Fruit fly (Drosophila melanogaster): ENCODE measurements around the gene vnc.

The vnc gene

dm6 chr3L:9972007-9972856, at the start of gene vnc, which contains the start of the genes CG6674 and CG42455 (continued):
- TF ChIP-seq CG7372 (GFP tag; IDR thresholded peaks at IDR 0.05) = no peak
- TF ChIP-seq Jarid2 (GFP tag; optimal IDR thresholded peaks at IDR 0.05) = peak; percentile 20
- TF ChIP-seq CG30020 (tag; optimal IDR thresholded peaks at IDR 0.05) = peak; percentile 40
- TF ChIP-seq mam (GFP tag; optimal IDR thresholded peaks at IDR 0.05) = peak; percentile 34
- peak; percentile 28 for TF ChIP-seq CG4820 (GFP tag; optimal IDR thresholded peaks at IDR 0.05)
- no peak for TF ChIP-seq H15 (GFP tag; IDR thresholded peaks at IDR 0.05)
- peak; percentile 27; the same call in 1 of the 2 replicates for TF ChIP-seq NFAT (GFP tag; IDR thresholded peaks at IDR 0.05)
- TF ChIP-seq knrl (GFP tag; IDR thresholded peaks at IDR 0.05; ENCODE audit: partially characterized antibody) = no peak
- TF ChIP-seq lov (optimal IDR thresholded peaks at IDR 0.05) = no peak
- no peak for TF ChIP-seq lov (GFP tag; IDR thresholded peaks at IDR 0.05)
- TF ChIP-seq CG8388 (GFP tag; optimal IDR thresholded peaks at IDR 0.05) = no peak
- no peak for TF ChIP-seq exex (tag; optimal IDR thresholded peaks at IDR 0.05)
- no peak for TF ChIP-seq tap (tag; optimal IDR thresholded peaks at IDR 0.05)
- no peak for TF ChIP-seq luna (GFP tag; optimal IDR thresholded peaks at IDR 0.05)
- no peak for TF ChIP-seq prd (optimal IDR thresholded peaks at IDR 0.05)
- no peak for TF ChIP-seq prd (GFP tag; IDR thresholded peaks at IDR 0.05)
- TF ChIP-seq CG12299 (tag; optimal IDR thresholded peaks at IDR 0.05) = no peak
- peak; percentile 6 for TF ChIP-seq Sox102F (GFP tag; optimal IDR thresholded peaks at IDR 0.05)
- TF ChIP-seq fd102C (GFP tag; optimal IDR thresholded peaks at IDR 0.05) = no peak
- TF ChIP-seq Usf (GFP tag; optimal IDR thresholded peaks at IDR 0.05) = no peak
- no peak for TF ChIP-seq CG7786 (GFP tag; optimal IDR thresholded peaks at IDR 0.05)
- TF ChIP-seq Nf-YA (GFP tag; IDR thresholded peaks at IDR 0.05) = no peak
- TF ChIP-seq jing (GFP tag; optimal IDR thresholded peaks at IDR 0.05) = no peak
- TF ChIP-seq lilli (GFP tag; optimal IDR thresholded peaks at IDR 0.05) = peak; percentile 55
- TF ChIP-seq slou (GFP tag; optimal IDR thresholded peaks at IDR 0.05) = peak; percentile 14
- no peak for TF ChIP-seq CG11695 (GFP tag; IDR thresholded peaks at IDR 0.05)
- TF ChIP-seq croc (GFP tag; conservative IDR thresholded peaks at IDR 0.05) = no peak
- no peak for TF ChIP-seq zen2 (GFP tag; IDR thresholded peaks at IDR 0.05; ENCODE audit: partially characterized antibody)
- no peak for TF ChIP-seq CG11085 (GFP tag; IDR thresholded peaks at IDR 0.05)
- no peak for TF ChIP-seq gsb-n (tag; optimal IDR thresholded peaks at IDR 0.05)
- TF ChIP-seq CG7357 (GFP tag; IDR thresholded peaks at IDR 0.05) = no peak
- no peak for TF ChIP-seq CG43689 (GFP tag; IDR thresholded peaks at IDR 0.05)
- TF ChIP-seq chif (GFP tag; optimal IDR thresholded peaks at IDR 0.05) = no peak
- peak; percentile 18 for TF ChIP-seq CG12155 (GFP tag; optimal IDR thresholded peaks at IDR 0.05)
- TF ChIP-seq CG13775 (GFP tag; optimal IDR thresholded peaks at IDR 0.05) = peak; percentile 27
- TF ChIP-seq CG17612 (GFP tag; IDR thresholded peaks at IDR 0.05) = no peak
- no peak for TF ChIP-seq ato (GFP tag; IDR thresholded peaks at IDR 0.05; ENCODE audit: partially characterized antibody)
- TF ChIP-seq CG33213 (GFP tag; optimal IDR thresholded peaks at IDR 0.05) = peak; percentile 21
- no peak for TF ChIP-seq da (GFP tag; optimal IDR thresholded peaks at IDR 0.05)
- no peak for TF ChIP-seq wek (GFP tag; optimal IDR thresholded peaks at IDR 0.05)
- no peak for TF ChIP-seq lola (GFP tag; optimal IDR thresholded peaks at IDR 0.05)
- peak; percentile 29 for TF ChIP-seq Xbp1 (GFP tag; optimal IDR thresholded peaks at IDR 0.05)
- TF ChIP-seq Dbx (GFP tag; IDR thresholded peaks at IDR 0.05) = peak; percentile 44; the same call in 2 of the 3 replicates
- peak; percentile 14 for TF ChIP-seq NfI (GFP tag; optimal IDR thresholded peaks at IDR 0.05)
- no peak for TF ChIP-seq dysf (GFP tag; IDR thresholded peaks at IDR 0.05)
- TF ChIP-seq Doc2 (GFP tag; IDR thresholded peaks at IDR 0.05) = no peak
- TF ChIP-seq Kr (GFP tag; optimal IDR thresholded peaks at IDR 0.05) = no peak
- peak; percentile 47 for TF ChIP-seq sd (tag; optimal IDR thresholded peaks at IDR 0.05)
- TF ChIP-seq CG7987 (GFP tag; optimal IDR thresholded peaks at IDR 0.05) = no peak
- TF ChIP-seq twi (tag; optimal IDR thresholded peaks at IDR 0.05) = no peak

All from whole organism, embryonic.